Worm (Caenorhabditis elegans) whole organism, dauer: ENCODE results near the gene isp-1.
"Not testable (repeated sequence)": the region's sequence is repeated elsewhere in the genome, so short reads cannot be mapped to it uniquely, and the experiment has no call there.

Experiments
- unc-62 ChIP-seq: sonication (generic microtip); optimal IDR thresholded peaks from 2 replicates; lab custom pipeline; 2017; ENCODE audit warnings: missing biosample characterization, missing genetic modification reagents, missing genetic modification characterization

isp-1 gene

DNA sequence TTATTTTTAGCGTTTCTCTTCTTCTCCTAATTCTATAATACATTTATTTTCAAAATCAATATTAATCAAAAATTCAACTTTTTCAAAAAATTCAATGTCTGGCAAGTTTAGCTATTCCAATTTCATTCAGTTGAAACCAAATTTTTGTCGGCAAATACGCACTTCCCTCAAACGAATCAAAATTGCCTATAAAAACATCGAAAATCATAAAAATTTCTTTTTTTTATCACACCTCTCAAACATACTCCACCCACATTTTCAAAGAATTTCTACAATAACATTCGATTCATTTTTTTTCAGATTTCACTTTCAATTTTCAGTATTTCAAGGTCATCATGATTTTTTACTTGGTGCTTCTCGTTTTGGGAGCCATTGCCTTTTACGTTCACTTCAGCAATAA, 23.2 kb upstream of the isp-1 start, which contains the start of gene faah-1:
faah-1 (plus strand) TSS at position 301 of the 400 bp plus-strand sequence.
- TF ChIP-seq unc-62: no peak

DNA sequence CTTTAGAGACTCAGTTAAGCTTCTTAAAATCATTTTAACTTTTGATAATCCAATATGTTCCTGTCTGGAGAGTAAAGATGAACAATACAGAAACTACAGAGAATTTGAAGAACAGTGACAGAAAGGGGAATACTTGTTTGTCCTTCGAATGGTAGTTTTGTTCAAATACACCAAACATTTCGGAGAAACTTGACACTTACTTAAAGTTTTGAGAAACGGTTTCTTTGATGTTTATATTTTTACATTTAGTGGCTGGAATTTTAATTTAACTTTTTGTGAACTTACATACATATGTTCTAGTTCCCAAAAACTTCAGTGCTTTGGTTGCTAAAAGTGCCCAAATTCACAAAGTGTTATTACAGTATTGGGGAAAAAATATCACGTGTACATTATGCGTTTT, 21.3 kb upstream of the isp-1 start, which contains the start of gene B0218.5:
B0218.5 (minus strand) TSS at position 101 of the 400 bp plus-strand sequence.
- no peak for TF ChIP-seq unc-62

DNA sequence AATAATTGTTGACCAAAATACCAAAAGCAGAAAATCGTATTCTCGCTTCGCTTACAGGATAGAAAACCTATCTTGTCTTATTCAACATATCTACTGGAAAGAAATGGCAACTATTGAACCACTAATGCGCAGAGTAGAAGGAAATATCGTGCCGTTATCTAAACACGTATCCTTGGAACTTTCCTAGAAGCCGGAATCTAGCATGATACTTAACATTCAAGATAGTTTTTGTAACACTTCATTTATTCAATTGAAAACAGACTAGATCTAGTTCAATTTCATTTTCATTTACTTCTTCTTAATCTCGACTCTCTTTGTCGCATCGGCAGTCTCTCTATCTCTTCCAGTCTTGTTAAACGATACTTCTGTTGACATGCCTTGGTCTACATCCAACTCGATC, 19.1 kb upstream of the isp-1 start:
- no peak for TF ChIP-seq unc-62

DNA sequence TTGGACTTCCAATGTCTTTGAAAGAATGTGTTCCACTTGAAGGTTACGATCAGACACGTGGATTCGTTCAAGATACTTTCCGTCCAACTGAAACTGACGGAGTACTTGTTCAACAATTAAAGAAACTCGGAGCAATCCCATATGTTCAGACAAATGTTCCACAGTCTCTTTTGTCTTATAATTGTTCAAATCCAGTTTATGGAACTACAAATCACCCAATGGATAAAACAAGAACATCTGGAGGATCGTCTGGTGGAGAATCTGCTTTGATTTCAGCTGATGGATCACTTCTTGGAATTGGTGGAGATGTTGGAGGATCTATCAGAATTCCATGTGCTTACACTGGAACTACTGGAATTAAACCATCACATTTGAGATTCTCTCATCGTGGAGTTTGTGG, 17.3 kb upstream of the isp-1 start:
- no peak for TF ChIP-seq unc-62

DNA sequence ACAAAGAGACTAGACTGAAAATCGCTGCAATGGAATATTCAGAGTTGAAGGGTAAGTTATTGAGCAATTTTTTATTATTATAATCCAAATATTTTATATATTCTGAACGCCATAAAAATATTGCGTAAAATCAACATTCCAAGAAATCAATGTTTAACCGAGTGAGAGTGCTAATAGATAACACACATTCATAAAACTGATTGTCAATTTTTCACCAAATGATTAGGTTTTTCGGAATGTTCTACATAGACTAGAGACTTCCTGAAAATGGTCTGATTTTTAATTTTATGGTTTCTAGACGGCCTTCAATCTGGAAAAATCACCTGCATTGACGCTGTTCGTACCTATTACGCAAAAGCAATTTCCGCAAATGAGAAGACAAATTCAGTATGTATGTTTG, 16.8 kb upstream of the isp-1 start:
- no peak for TF ChIP-seq unc-62

DNA sequence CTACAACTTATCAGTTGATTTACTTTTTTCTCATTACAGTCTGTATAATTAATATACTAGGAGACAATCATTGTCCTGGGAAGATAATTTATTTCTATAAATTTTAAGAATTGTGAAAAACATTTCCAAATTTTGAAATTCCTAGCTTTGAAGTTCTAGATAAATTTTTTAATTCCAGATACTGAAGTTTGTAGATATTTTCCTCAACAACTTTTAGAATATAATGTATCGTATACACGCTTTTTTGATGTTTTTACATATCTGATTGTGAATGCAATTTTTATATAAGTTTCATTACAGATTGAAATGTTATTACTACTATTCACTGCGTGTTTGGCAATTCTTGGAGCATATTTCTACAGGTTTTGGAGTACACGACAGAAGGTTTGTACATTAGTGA, 16.3 kb upstream of the isp-1 start, which contains the start of gene faah-2:
faah-2 (plus strand) TSS at position 301 of the 400 bp plus-strand sequence.
- no peak for TF ChIP-seq unc-62

DNA sequence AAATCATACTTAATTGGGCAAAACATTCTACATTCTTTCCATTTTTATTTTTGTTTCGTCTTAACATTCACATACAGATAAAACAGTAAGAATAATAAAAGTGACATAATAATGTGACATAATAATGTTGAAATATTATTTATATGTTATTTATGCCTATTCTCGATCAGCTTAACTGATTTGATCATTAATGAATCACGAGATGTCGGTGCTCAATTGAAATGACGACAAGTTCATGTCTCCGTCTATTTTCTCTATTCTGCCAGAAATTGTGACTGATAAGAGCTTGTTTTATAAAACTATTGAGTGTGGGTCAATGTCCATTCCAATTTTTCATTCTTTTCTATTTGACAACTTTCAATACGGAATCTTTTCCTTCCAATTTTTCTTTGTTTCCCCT, 15.9 kb upstream of the isp-1 start:
- no peak for TF ChIP-seq unc-62

DNA sequence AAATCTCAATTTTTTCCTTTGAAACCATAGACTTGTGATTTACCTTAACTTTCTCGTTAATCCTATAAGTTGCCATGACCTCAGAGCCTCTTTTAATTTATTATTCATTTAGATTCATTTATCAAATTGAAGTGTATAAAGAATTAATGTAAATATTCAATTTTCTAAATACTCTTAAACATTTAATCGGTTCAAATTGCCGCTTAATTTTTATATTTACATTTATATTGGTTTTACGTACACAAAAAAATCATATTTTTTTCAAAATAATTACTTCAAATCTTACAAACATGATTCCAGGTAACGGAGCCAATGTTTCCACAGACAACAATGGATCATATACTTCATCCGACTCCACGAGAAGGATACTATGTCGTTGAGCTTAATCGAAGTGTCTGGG, 12.6 kb upstream of the isp-1 start, which contains the start of gene pmk-1:
pmk-1 (plus strand) TSS at position 301 of the 400 bp plus-strand sequence.
- no peak for TF ChIP-seq unc-62

DNA sequence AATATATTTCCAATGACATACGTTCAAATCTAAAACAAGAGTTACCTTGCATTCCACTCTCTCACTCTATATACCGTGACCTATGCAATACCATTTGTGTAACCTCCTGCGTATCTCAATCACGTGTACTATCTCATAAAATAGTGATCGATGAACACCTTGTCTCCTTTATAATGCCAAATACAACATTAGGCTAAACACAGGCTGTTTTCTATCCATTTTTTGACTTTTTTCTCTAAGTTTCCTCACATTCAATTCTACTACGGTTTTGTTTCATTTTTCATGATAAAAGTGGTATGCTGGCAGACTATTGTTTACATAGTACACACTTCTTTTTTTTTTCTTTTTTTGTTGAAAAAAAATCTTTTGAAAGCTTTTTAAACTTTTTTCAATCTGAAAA, 10.4 kb upstream of the isp-1 start:
- TF ChIP-seq unc-62: no peak

DNA sequence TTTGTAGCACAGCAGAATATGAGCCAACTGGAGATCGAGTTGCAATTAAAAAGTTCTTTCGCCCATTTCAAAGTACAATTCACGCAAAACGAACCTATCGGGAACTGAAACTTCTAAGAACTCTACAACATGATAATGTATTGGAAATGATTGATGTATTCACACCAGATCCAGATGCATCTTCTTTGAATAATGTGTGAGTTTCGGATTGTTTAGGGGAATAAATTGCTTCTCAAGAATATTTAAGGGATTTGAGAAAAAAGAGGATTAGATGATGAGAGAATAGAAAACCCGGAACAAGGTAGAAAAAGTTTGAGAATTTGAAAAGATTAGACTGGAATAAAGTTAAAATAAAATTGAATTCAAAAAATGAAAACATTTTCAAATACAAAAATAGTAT, 8.5 kb upstream of the isp-1 start:
- TF ChIP-seq unc-62: no peak

DNA sequence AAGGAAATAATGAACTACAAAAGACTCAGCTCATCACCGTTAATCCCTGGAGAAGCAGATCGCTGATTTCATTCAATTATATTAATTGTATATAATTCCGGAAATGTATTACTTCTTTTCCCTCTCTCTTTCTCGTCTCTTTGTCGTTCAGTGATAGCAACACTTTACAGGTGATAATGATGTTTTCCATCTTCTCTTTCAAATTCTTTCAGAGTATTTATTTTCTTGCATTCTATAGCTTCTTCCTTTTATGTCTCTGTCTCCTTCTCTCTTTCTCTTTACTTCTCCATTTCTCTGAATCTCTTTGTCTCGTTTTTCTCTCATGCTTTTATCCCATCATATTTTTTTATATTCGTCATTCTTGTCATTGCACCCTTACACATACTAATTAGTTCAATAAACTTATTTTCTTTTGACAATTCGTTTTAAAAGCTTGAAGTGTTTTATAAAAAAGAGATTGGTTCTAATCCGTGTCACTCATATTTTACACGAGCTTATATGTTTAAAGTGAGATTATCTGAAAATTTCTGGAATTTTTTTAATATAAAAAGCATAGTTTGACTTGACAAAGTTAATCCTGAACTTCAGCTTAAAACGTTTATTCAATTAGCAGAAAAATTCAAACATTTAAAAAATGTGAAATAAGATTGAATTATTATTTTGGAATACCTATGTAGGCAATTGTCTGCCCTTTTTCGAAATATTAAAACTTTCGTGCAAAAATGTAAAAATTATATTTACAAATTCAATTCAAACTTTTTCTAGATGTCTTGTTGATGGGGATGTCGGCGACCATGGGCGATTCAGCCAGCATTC, 7.1 kb upstream of the isp-1 start, which contains the start of gene pmk-2:
pmk-2 (plus strand) TSS at position 766 of the 816 bp plus-strand sequence.
- no peak for TF ChIP-seq unc-62

DNA sequence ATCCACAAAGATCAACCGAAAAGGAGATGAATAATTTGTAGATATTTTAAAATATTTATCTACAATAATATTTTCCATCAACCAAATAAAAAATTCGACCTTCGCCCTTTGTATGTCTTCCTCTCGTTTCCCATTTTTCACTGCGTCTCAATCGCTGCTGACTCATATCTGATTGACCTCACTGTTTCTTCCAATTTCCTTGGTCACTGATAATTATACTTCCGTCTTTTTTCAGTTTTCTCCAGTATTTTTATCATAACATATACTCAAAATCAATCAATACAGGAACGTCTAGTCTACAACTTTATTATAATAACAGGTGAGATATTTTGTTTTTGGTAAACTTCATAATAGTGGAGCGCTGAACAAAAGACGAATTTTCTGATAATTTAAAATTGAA, 3.1 kb upstream of the isp-1 start, which contains the start of gene pmk-3:
pmk-3 (plus strand) TSS at position 236 of the 400 bp plus-strand sequence.
- no peak for TF ChIP-seq unc-62

DNA sequence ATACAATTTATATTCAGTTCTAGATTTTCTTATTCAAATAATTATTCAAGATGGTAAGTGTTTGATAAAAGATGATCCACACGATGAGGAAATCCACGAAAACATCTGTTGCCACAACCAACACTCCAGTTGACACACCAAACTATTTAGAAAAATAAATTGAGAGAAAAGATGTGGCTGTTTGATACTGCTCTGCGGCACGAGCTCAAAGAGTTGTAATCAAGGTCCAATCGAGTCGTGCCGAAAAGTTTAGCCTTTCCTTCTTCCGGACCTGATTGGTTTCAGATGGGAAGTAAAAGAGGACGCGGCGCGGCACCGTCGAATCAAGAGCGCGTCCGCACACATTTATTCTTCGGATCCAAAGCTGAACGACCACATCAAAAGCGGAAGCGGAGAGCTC, 693 bp upstream of the isp-1 start:
- TF ChIP-seq unc-62: no peak

DNA sequence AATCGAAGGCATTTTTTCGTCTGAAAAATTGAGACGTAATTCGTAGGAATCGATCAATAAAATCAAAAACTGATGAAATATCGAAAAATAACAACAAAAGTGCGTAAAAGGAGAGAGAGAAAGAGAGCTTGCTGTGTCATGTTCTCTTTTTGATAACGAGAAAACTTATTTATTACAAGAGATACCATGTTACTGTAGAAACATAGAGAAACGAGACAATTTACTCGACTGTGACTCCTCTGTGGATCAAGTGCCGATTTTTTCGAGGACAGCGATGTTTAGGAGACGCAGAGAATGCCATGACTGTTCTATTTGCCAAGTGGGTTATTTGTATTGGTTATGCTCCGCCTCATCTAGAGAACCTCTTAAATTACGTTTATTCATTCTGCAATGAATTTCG, 2.3 kb downstream of the isp-1 start, which contains the start of gene sph-1:
sph-1 (minus strand) TSS at position 23 of the 400 bp plus-strand sequence.
- no peak for TF ChIP-seq unc-62

DNA sequence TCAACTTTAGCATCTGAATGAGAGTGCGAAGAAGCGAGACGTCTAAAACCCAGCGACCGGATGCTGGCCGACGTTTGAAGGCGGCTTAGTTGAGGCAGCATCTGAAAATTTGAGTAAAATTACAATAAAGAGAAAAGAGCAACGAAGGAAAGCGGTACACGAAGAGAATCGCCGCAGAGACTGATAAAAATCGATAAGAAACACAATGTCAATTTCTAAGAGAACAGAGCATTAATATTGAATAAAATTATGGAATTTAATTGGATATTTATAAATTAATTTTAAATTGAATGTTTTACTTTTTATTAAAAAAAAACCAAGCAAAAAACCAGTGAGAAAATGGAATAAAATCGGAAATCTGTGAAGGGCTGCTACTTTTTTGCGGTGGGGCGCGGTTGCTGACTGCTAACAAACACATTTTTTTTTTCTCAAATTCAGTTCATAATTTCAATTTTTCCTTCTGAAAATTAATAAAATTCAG, 5.7 kb downstream of the isp-1 start, which contains the start of the genes ndub-11 and moc-3:
ndub-11 (minus strand) TSS at position 101 of the 481 bp plus-strand sequence.
moc-3 (plus strand) TSS at position 431 of the 481 bp plus-strand sequence.
- TF ChIP-seq unc-62: no peak

DNA sequence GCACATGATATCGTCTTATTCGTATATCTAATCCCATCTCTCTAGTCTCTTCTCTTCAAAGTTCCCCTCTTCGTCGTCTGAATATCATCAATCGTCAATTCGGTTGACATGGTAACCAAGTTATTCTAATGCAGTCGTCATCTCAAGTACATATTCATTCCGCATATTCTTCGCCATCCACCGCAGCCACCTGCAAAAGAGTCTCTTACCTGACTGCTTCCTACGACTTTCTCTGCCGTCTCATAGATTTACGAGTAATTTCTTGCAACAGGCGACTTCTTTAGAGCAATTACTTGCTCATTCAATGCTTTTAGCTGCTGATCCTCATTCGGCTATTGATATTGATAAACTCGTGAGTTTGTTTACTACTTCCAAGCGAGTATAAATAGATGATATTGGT, 8.4 kb downstream of the isp-1 start:
- no peak for TF ChIP-seq unc-62

DNA sequence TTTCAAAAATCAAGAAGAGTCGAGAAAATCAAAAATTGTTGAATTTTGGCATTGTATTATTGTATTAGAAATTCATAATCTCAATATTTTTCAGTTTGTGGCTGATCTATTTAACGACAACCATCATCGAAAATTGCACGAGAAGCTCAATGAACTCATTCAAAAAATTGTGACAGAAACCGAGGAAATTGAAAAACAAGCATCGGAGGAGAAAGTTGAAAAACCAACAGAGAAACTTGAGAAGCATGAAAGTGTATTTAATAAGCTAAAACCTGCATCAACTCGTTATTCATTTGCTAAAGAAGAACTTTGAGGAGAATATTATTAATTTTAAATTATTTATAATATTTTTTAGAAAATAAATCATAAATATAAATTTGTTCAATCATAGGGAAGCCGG, 9.0 kb downstream of the isp-1 start, which contains the start of gene ceph-41:
ceph-41 (plus strand) TSS at position 301 of the 400 bp plus-strand sequence.
- TF ChIP-seq unc-62: no peak

DNA sequence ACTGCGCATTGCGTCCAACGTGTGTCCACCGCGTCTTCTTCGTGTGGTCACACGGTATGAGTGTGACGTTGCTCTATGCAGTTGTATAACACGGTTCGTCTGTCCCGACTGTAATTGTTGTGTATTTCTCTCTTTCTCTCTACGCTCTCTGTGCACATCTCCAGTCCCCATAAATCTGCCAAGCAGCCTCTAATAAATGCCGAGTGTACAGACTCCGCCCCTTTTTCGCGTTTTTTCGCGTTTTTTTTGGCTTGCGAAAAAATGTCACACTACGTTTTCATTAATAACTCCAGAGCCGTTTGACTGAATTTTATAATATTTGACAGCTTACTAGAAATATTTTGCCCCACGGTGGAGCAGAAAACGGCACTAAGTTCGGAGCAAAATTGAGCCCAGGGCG, 13.5 kb downstream of the isp-1 start, which contains the start of gene erp-44.3:
erp-44.3 (plus strand) TSS at position 301 of the 400 bp plus-strand sequence.
- TF ChIP-seq unc-62: not testable (repeated sequence)
